Fruit fly (Drosophila melanogaster): ENCODE data around the gene CG5854.
A peak's percentile ranks its signal among the peaks of the same experiment; 100 is the strongest.

The CG5854 gene

DNA sequence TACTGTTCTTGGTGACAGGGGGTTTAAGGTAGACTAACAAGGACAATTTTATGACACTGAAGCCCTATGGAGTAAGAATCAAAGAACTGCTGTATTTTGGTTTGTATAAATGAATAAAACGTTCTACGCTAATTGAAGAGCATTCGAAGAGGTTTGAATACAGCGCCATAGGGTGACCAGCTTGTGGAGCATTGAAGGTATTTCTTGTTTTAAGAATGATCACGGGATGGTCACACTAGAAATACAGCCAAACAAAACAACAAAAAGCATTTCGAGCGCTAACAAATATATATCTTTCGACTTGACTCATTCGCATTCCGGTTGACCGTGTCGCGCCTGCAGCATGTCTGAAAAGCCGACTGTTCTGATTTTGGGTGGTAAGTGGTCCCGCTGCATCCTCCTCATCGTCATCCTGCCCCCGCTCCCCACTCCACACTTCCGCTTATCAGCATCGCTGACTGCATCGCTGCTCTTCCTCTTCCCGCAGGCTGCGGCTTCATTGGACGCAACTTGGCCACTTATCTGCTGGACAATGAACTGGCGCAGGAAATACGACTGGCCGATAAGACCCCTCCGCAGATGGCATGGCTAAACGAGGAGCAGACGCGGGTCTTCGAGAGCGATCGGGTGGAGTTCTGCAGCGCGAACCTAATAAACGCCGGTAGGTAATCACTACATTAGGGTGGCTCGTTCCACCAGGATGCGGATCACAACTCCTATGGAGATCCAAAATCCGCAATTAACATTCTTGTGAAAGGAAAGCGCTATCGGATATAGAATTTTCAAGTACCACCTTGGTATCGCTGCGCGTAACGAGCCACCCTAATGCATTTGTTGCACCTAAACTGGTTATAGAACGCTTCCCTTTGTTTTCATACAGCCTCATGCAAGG is at the start of gene CG5854 (continued):
- TF ChIP-seq peb (GFP tag; IDR thresholded peaks at IDR 0.05) (0 out of 2 replicates have a peak, but pooled peaks have one; percentile 29), pfk (GFP tag; optimal IDR thresholded peaks at IDR 0.05) (no peak), CG10431 (GFP tag; optimal IDR thresholded peaks at IDR 0.05) (no peak), CG32767 (GFP tag; IDR thresholded peaks at IDR 0.05) (0 out of 2 replicates have a peak, but pooled peaks have one; percentile 42), CG17829 (tag; optimal IDR thresholded peaks at IDR 0.05) (peak; percentile 59), CG2199 (GFP tag; IDR thresholded peaks at IDR 0.05) (no peak), sob (GFP tag; IDR thresholded peaks at IDR 0.05) (peak; percentile 67), lola (GFP tag; optimal IDR thresholded peaks at IDR 0.05) (peak in 1 of 3 experiments; percentile 79), disco-r (GFP tag; optimal IDR thresholded peaks at IDR 0.05) (peak; percentile 37), CG1832 (GFP tag; optimal IDR thresholded peaks at IDR 0.05) (no peak), CG15479 (GFP tag; optimal IDR thresholded peaks at IDR 0.05) (peak; percentile 24), CG11398 (GFP tag; optimal IDR thresholded peaks at IDR 0.05) (peak; percentile 34), CG8290 (GFP tag; optimal IDR thresholded peaks at IDR 0.05) (no peak), CG8290 (tag; optimal IDR thresholded peaks at IDR 0.05) (peak in 1 of 2 experiments; percentile 90), Oaz (GFP tag; IDR thresholded peaks at IDR 0.05) (no peak), Fer1 (GFP tag; optimal IDR thresholded peaks at IDR 0.05) (peak; percentile 64), crc (GFP tag; optimal IDR thresholded peaks at IDR 0.05) (peak; percentile 44), CG8924 (tag; optimal IDR thresholded peaks at IDR 0.05) (peak; percentile 73), ci (GFP tag; IDR thresholded peaks at IDR 0.05) (peak; percentile 92), fu2 (GFP tag; optimal IDR thresholded peaks at IDR 0.05) (peak; percentile 26), Asciz (GFP tag; optimal IDR thresholded peaks at IDR 0.05) (peak; percentile 79), Blimp-1 (GFP tag; optimal IDR thresholded peaks at IDR 0.05) (peak; percentile 75), Lim3 (GFP tag; IDR thresholded peaks at IDR 0.05) (0 out of 2 replicates have a peak, but pooled peaks have one; percentile 20), CG2875 (GFP tag; optimal IDR thresholded peaks at IDR 0.05) (peak; percentile 74), CG11247 (GFP tag; IDR thresholded peaks at IDR 0.05) (peak; percentile 56; the same call in 1 of the 2 replicates), CG6854 (GFP tag; optimal IDR thresholded peaks at IDR 0.05) (peak; percentile 53), cato (GFP tag; optimal IDR thresholded peaks at IDR 0.05; ENCODE audit: borderline replicate concordance) (peak; percentile 62), Stat92E (GFP tag; optimal IDR thresholded peaks at IDR 0.05) (peak in 1 of 3 experiments; percentile 74), grau (tag; optimal IDR thresholded peaks at IDR 0.05) (peak; percentile 59), cwo (GFP tag; optimal IDR thresholded peaks at IDR 0.05) (peak; percentile 68), CG30020 (tag; optimal IDR thresholded peaks at IDR 0.05) (peak; percentile 5), E2f1 (GFP tag; IDR thresholded peaks at IDR 0.05) (peak; percentile 53; the same call in 1 of the 2 replicates), caup (GFP tag; optimal IDR thresholded peaks at IDR 0.05; ENCODE audit: severe bottlenecking) (peak; percentile 70), CG9437 (GFP tag; optimal IDR thresholded peaks at IDR 0.05) (peak; percentile 49), Doc3 (GFP tag; IDR thresholded peaks at IDR 0.05; ENCODE audit: partially characterized antibody) (no peak), dan (GFP tag; IDR thresholded peaks at IDR 0.05) (no peak), HLHmδ (GFP tag; optimal IDR thresholded peaks at IDR 0.05) (no peak), chif (GFP tag; optimal IDR thresholded peaks at IDR 0.05) (peak; percentile 31 to 75), repo (GFP tag; optimal IDR thresholded peaks at IDR 0.05) (peak; percentile 74), CG2678 (tag; optimal IDR thresholded peaks at IDR 0.05) (peak; percentile 76), CG12391 (tag; optimal IDR thresholded peaks at IDR 0.05) (peak; percentile 70), maf-S (GFP tag; optimal IDR thresholded peaks at IDR 0.05) (peak; percentile 42), stc (GFP tag; IDR thresholded peaks at IDR 0.05) (peak; percentile 82), CG7357 (GFP tag; IDR thresholded peaks at IDR 0.05) (0 out of 3 replicates have a peak, but pooled peaks have one; percentile 34), dm (GFP tag; optimal IDR thresholded peaks at IDR 0.05) (peak; percentile 4), hb (GFP tag; IDR thresholded peaks at IDR 0.05; ENCODE audit: partially characterized antibody) (no peak), ato (GFP tag; IDR thresholded peaks at IDR 0.05; ENCODE audit: partially characterized antibody) (no peak)
